Worm (Caenorhabditis elegans) whole organism, midembryonic: ENCODE measurements around the gene T07C4.3.

Source experiments
- T22C8.4 ChIP-seq: fragments of 200-800 bp; sonication (Bioruptor generic); IDR thresholded peaks from 2 replicates; pipeline ENCODE4 v1.3.6; 2022; ENCODE audit warnings: missing genetic modification characterization, missing compliant biosample characterization
- cog-1 ChIP-seq: sonication (generic microtip); optimal IDR thresholded peaks from 2 replicates; lab custom pipeline; 2016; ENCODE audit warnings: missing genetic modification characterization, missing compliant biosample characterization
- flt-1 ChIP-seq: fragments of 200-800 bp; sonication (Bioruptor generic); IDR thresholded peaks from 2 replicates; pipeline ENCODE4 v1.3.6; 2022; ENCODE audit warnings: missing genetic modification characterization, missing compliant biosample characterization
- klf-2 ChIP-seq: fragments of 200-800 bp; sonication (Bioruptor generic); conservative IDR thresholded peaks from 2 replicates; pipeline ENCODE4 v1.3.6; 2022; ENCODE audit warnings: missing genetic modification reagents, missing genetic modification characterization, missing compliant biosample characterization
- med-1 ChIP-seq: sonication (generic microtip); optimal IDR thresholded peaks from 2 replicates; lab custom pipeline; 2017; ENCODE audit warnings: missing genetic modification characterization, mild to moderate bottlenecking, missing compliant biosample characterization, antibody characterized with exemption, missing genetic modification reagents; ENCODE audit not compliant: insufficient read depth
- ref-1 ChIP-seq: fragments of 200-800 bp; sonication (Bioruptor generic); conservative IDR thresholded peaks from 2 replicates; pipeline ENCODE4 v1.3.6; 2022; ENCODE audit warnings: missing genetic modification reagents, missing genetic modification characterization, missing compliant biosample characterization
- tab-1 ChIP-seq: fragments of 200-800 bp; sonication (Bioruptor generic); IDR thresholded peaks from 2 replicates; pipeline ENCODE4 v1.3.6; 2022; ENCODE audit warnings: missing genetic modification characterization, missing compliant biosample characterization
- ztf-23 ChIP-seq: fragments of 200-800 bp; sonication (Bioruptor generic); IDR thresholded peaks from 2 replicates; pipeline ENCODE4 v1.3.6; 2022; ENCODE audit warnings: missing genetic modification reagents, missing genetic modification characterization, missing compliant biosample characterization
- ztf-29 ChIP-seq: fragments of 200-800 bp; sonication (Bioruptor generic); IDR thresholded peaks from 2 replicates; pipeline ENCODE4 v1.3.6; 2022; ENCODE audit warnings: missing genetic modification reagents, missing genetic modification characterization, missing compliant biosample characterization

DNA sequence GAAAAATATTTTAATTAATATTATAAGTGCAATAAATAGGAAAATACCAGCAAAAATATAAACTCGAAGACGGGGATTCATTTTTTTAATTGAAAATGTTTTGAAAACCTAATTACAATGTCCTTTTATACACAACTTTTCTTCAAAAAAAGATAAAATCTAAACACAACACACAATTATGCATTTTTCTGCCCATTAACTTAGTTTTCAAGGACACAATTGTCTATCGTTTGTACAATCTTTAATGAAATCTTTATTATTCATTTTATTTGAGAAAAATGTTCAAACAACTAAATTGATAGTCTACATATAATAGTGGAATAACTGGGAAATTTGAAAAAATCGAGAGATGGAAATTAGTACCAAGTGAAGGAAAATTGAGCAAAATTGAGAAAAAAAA, 45.9 kb upstream of the T07C4.3 start, which contains the start of gene T07A5.1:
- TF ChIP-seq flt-1, result no peak
- no peak for TF ChIP-seq med-1 (GFP tag; lab: Kevin White, UChicago)
- no peak for TF ChIP-seq tab-1 (GFP tag; lab: Robert Waterston, UW)
- TF ChIP-seq ztf-23, result no peak
- no peak for TF ChIP-seq cog-1
- TF ChIP-seq ztf-29 (GFP tag; lab: Robert Waterston, UW), result no peak
- no peak for TF ChIP-seq klf-2
- no peak for TF ChIP-seq ref-1 (GFP tag; lab: Robert Waterston, UW)
- TF ChIP-seq T22C8.4, result no peak
